Worm (Caenorhabditis elegans) whole organism, L1 larva: Measurements from ENCODE around the gene pptr-2.

Experiments
- blmp-1 ChIP-seq: fragments of 150-350 bp; optimal IDR thresholded peaks from 2 replicates; lab custom pipeline; 2014; ENCODE audit warnings: missing biosample characterization, missing genetic modification characterization
- nhr-20 ChIP-seq: sonication (generic microtip); optimal IDR thresholded peaks from 2 replicates; lab custom pipeline; 2016; ENCODE audit warnings: mild to moderate bottlenecking, missing genetic modification characterization, missing compliant biosample characterization
- nhr-77 ChIP-seq: fragments of 150-350 bp; optimal IDR thresholded peaks from 2 replicates; lab custom pipeline; 2014; ENCODE audit warnings: missing biosample characterization, missing genetic modification characterization
- snpc-4 ChIP-seq: fragments of 150-350 bp; optimal IDR thresholded peaks from 2 replicates; lab custom pipeline; 2014; ENCODE audit warnings: missing biosample characterization, missing genetic modification characterization

DNA sequence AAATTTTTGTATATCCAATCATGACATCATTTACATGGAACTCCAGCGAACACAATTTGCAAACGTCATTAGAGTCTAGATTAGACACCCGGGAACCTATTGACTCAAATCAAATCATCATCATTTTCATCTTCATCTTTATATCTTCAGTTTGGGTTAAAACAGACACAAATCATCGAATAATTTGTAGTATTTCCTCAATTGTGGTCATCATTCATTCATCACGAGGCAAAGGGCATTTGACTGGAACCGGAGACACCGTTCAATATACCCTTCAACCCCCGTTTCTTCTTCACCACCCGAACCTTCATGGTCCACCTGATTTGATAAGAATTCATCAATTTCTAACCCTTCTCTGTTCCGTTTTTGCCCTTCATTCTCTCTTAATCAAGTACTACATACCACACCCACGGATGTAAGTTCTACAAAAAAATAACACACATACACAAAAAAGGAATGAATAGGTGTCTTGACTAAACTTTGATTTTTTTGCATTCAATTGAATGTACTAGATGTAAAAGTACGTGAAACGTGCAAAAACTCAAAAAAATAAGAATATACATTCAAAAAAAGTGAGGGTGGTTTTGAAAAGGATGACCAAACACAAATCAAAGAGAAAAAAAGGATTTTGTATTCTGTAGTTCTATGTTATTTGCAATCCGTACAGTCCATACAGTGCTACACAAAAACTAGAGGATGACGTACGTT is 17.7 kb downstream of the pptr-2 start:
- no peak for TF ChIP-seq nhr-77
- TF ChIP-seq snpc-4 (tag; lab: Kevin White, UChicago) = no peak
- no peak for TF ChIP-seq blmp-1 (tag; lab: Kevin White, UChicago)
- TF ChIP-seq nhr-20 (tag; lab: Kevin White, UChicago) = no peak
